Worm (Caenorhabditis elegans): ENCODE results near the gene srw-136.
"Not testable (repeated sequence)": the region's sequence is repeated elsewhere in the genome, so short reads cannot be mapped to it uniquely, and the experiment has no call there.

The srw-136 gene

DNA sequence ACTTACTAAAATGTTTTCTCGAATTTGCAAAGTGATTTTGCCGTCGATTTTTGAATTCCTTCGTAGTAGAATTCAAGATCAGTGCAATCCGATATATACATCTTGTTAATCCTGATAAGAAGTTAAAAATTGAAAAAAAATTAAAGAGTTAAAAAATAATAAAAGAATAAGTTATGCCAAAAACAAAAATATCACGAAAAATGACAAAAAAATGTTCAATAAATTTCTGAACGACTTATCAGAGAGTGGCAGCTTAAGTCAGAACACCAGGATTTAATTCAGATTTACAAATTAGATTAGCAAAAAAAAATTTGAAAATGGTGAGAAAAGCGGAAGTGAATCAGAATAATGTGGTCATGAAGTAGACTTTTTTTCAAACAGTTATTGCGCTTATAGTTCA, 35.1 kb downstream of the srw-136 start, which contains the start of gene srw-123:
Gene srw-123 (minus strand): TSS at position 101 of the 400 bp plus-strand sequence.
- not testable (repeated sequence) for TF ChIP-seq hlh-13 (GFP tag; optimal IDR thresholded peaks at IDR 0.05); mec-3 (tag; optimal IDR thresholded peaks at IDR 0.05; ENCODE audit: borderline replicate concordance); unc-55 (GFP tag; optimal IDR thresholded peaks at IDR 0.05)

- no peak for TF ChIP-seq ceh-30 (tag; optimal IDR thresholded peaks at IDR 0.05)
- no peak for TF ChIP-seq hlh-15 (tag; optimal IDR thresholded peaks at IDR 0.05)
- TF ChIP-seq lim-6 (tag; optimal IDR thresholded peaks at IDR 0.05) = no peak
- TF ChIP-seq ztf-16 (tag; optimal IDR thresholded peaks at IDR 0.05) = no peak
- TF ChIP-seq ceh-6 (GFP tag; optimal IDR thresholded peaks at IDR 0.05) = no peak
- TF ChIP-seq T23F11.4 (GFP tag; optimal IDR thresholded peaks at IDR 0.05) = no peak
- no peak for TF ChIP-seq ama-1 (optimal IDR thresholded peaks at IDR 0.05)
- TF ChIP-seq ceh-22 (tag; optimal IDR thresholded peaks at IDR 0.05) = no peak
These were observed 38.9 kb downstream of the srw-136 start, which contains the start of gene srw-129 for ce11 chrV:2971307-2971999. Gene srw-129, plus strand, starts transcription at chrV:2971949.

DNA sequence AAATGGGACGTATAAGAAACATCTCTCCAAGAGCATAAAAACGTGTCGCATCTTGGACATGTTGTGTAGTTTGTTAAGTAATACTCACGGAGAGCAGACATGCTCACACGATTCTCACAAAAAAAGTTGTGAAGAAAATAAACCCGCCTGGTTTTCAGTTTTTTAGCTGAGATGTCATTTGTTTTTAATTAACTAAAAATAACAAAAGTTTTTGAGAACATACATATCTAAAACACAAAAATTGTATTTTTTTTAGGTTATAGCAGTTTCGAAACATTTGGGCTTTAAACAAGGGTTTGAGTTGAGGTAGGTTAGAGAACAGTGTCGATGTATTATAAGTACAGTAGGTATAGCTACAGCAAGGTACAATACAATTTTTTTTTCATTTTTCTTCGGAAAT, 45.6 kb downstream of the srw-136 start, which contains the start of gene srh-88:
Gene srh-88 (minus strand): TSS at position 101 of the 400 bp plus-strand sequence.
- TF ChIP-seq unc-55 (GFP tag; optimal IDR thresholded peaks at IDR 0.05) = no peak
- TF ChIP-seq F13H6.1 (tag; optimal IDR thresholded peaks at IDR 0.05) = no peak
- no peak for TF ChIP-seq elt-4 (tag; optimal IDR thresholded peaks at IDR 0.05)
- TF ChIP-seq lim-6 (tag; optimal IDR thresholded peaks at IDR 0.05) = no peak
- no peak for TF ChIP-seq ceh-6 (GFP tag; optimal IDR thresholded peaks at IDR 0.05)
- no peak for TF ChIP-seq ets-4 (tag; optimal IDR thresholded peaks at IDR 0.05)
- no peak for TF ChIP-seq ceh-45 (GFP tag; IDR thresholded peaks at IDR 0.05)
- no peak for TF ChIP-seq unc-3 (GFP tag; conservative IDR thresholded peaks at IDR 0.05)
- TF ChIP-seq unc-3 (tag; optimal IDR thresholded peaks at IDR 0.05) = no peak
- TF ChIP-seq ceh-31 (tag; optimal IDR thresholded peaks at IDR 0.05) = no peak
- no peak for TF ChIP-seq T23F11.4 (GFP tag; optimal IDR thresholded peaks at IDR 0.05)
- no peak for TF ChIP-seq ceh-34 (tag; optimal IDR thresholded peaks at IDR 0.05)
- no peak for TF ChIP-seq C08G9.2 (tag; optimal IDR thresholded peaks at IDR 0.05)
- no peak for TF ChIP-seq ceh-24 (tag; optimal IDR thresholded peaks at IDR 0.05)
- TF ChIP-seq K02D7.2 (tag; optimal IDR thresholded peaks at IDR 0.05) = no peak
- no peak for TF ChIP-seq ttx-3 (tag; optimal IDR thresholded peaks at IDR 0.05)

DNA sequence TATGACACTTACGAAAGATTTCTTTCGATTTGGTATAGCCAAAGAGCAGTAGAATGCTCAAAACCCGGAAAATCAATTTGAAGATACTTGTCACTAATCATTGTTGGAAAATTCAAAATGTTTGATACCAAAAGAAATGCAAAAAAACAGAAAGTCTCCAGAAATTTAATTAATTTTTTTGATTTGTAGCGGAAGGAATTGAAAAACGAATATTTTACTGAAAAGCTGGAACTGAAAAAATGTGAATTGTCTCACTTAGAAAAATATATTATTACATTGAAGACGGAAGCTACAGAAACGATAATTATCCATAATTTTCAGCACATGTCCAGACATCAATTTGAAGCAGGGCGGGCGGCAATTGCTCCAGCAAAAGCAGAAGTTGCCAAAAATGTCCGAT, 47.4 kb downstream of the srw-136 start, which contains the start of gene srw-138:
Gene srw-138 (minus strand): TSS at position 101 of the 400 bp plus-strand sequence.
- TF ChIP-seq hlh-6 (tag; optimal IDR thresholded peaks at IDR 0.05) = no peak
- TF ChIP-seq K02D7.2 (tag; optimal IDR thresholded peaks at IDR 0.05) = no peak
- no peak for TF ChIP-seq che-1 (tag; optimal IDR thresholded peaks at IDR 0.05)
- TF ChIP-seq ceh-19 (GFP tag; optimal IDR thresholded peaks at IDR 0.05) = no peak
- TF ChIP-seq eyg-1 (tag; optimal IDR thresholded peaks at IDR 0.05) = no peak
- TF ChIP-seq C38D4.7 (GFP tag; optimal IDR thresholded peaks at IDR 0.05) = no peak
- no peak for TF ChIP-seq tbx-7 (tag; optimal IDR thresholded peaks at IDR 0.05)
- TF ChIP-seq nhr-232 (tag; optimal IDR thresholded peaks at IDR 0.05) = no peak
- no peak for TF ChIP-seq syd-9 (tag; optimal IDR thresholded peaks at IDR 0.05)
- TF ChIP-seq ceh-2 (tag; optimal IDR thresholded peaks at IDR 0.05) = no peak
- TF ChIP-seq F13H6.1 (tag; optimal IDR thresholded peaks at IDR 0.05) = no peak
- no peak for TF ChIP-seq ceh-14 (tag; optimal IDR thresholded peaks at IDR 0.05)

DNA sequence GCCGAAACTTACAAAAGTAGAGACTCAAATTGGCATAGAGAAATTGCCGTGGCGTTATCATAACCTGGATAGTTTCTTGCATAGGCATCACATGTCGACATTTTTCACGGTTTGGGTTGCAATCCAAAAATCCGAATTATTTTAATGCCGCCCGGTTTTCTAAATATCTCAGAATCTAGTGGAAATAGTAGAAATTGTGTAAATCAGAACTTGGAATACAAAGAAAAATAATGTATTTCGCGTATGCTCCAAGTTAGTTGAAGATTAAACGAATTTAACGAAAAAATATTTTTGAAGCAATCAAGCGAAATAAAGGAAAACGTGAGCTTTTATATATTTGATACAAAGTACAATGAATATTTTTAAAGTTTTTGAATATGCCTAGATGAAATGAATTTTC, 49.5 kb downstream of the srw-136 start, which contains the start of gene srw-144:
Gene srw-144 (minus strand): TSS at position 101 of the 400 bp plus-strand sequence.
- TF ChIP-seq sox-2 (GFP tag; IDR thresholded peaks at IDR 0.05) (no peak), ttx-3 (tag; optimal IDR thresholded peaks at IDR 0.05) (no peak), pha-2 (tag; optimal IDR thresholded peaks at IDR 0.05) (no peak), C38D4.7 (GFP tag; optimal IDR thresholded peaks at IDR 0.05) (no peak), T23F11.4 (GFP tag; optimal IDR thresholded peaks at IDR 0.05) (no peak), ceh-9 (tag; optimal IDR thresholded peaks at IDR 0.05) (no peak), hlh-6 (tag; optimal IDR thresholded peaks at IDR 0.05) (no peak), nfya-1 (tag; optimal IDR thresholded peaks at IDR 0.05) (no peak), ceh-6 (GFP tag; optimal IDR thresholded peaks at IDR 0.05) (no peak), ref-2 (tag; optimal IDR thresholded peaks at IDR 0.05) (no peak), ceh-22 (tag; optimal IDR thresholded peaks at IDR 0.05) (no peak), mec-3 (tag; optimal IDR thresholded peaks at IDR 0.05; ENCODE audit: borderline replicate concordance) (no peak), ceh-34 (tag; optimal IDR thresholded peaks at IDR 0.05) (no peak), ceh-48 (tag; optimal IDR thresholded peaks at IDR 0.05) (no peak), syd-9 (tag; optimal IDR thresholded peaks at IDR 0.05) (no peak), dve-1 (tag; optimal IDR thresholded peaks at IDR 0.05) (no peak)

Measured in whole organism, late embryonic.